Worm (Caenorhabditis elegans) whole organism, early embryonic: ENCODE measurements around the gene egl-17.

Experiments
- ceh-13 ChIP-seq: fragments of 200-800 bp; sonication (Bioruptor generic); optimal IDR thresholded peaks from 2 replicates; lab custom pipeline; 2018; ENCODE audit warnings: mild to moderate bottlenecking, missing genetic modification characterization, missing compliant biosample characterization
- flt-1 ChIP-seq: fragments of 200-800 bp; sonication (Bioruptor generic); IDR thresholded peaks from 2 replicates; pipeline ENCODE4 v1.3.6; 2022; ENCODE audit warnings: missing genetic modification characterization, missing compliant biosample characterization
- hmg-4 ChIP-seq: fragments of 200-800 bp; sonication (Bioruptor generic); optimal IDR thresholded peaks from 2 replicates; lab custom pipeline; 2018; ENCODE audit warnings: mild to moderate bottlenecking, missing genetic modification characterization, missing compliant biosample characterization

DNA sequence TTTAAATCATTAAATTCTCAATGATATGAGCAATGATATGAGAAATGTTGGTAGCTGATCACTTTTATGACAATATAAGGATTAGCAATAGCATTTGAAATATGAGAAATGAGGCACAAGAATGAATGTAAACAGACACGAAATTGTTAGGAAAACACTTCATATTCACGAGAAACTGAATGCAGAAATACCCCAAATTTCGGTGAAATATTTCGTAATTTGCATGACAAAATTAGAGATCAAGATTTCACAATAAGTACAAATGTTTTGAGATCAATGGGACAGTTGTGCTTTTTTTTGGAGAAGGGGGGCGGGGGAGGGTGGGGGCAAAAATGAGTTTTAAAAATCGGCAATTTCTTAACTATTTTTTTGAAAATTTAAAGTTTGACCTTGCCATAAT, 46.9 kb downstream of the egl-17 start:
- TF ChIP-seq hmg-4 (GFP tag; lab: Kevin White, UChicago): no peak
- no peak for TF ChIP-seq flt-1
- no peak for TF ChIP-seq ceh-13 (GFP tag; lab: Kevin White, UChicago)
